Worm (Caenorhabditis elegans) whole organism, dauer: Measurements from ENCODE around the gene sru-28.

Experiments
- unc-62 ChIP-seq: sonication (generic microtip); optimal IDR thresholded peaks from 2 replicates; lab custom pipeline; 2017; ENCODE audit warnings: missing biosample characterization, missing genetic modification reagents, missing genetic modification characterization

The sru-28 gene

DNA sequence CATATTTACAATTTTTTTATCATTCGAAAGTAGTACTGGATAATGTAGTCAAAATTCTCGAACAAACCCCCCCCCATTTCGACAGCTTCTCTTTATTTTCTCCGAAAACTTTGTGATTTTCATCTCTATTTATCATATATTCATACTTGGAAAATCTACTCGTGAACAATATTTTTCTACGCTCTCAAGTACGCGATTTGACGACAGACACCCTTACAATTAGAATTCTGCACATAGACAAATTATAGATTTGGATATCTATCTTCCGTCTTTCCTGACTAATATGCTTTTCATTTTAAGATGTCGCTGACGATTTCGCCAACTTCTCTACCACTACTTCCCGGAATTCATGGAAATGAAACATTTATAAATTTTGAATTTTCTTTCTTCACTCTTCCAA, at the start of gene sru-28:
Gene sru-28 (plus strand): TSS at position 301 of the 400 bp plus-strand sequence.
- TF ChIP-seq unc-62 (GFP tag; lab: Kevin White, UChicago), result no peak

DNA sequence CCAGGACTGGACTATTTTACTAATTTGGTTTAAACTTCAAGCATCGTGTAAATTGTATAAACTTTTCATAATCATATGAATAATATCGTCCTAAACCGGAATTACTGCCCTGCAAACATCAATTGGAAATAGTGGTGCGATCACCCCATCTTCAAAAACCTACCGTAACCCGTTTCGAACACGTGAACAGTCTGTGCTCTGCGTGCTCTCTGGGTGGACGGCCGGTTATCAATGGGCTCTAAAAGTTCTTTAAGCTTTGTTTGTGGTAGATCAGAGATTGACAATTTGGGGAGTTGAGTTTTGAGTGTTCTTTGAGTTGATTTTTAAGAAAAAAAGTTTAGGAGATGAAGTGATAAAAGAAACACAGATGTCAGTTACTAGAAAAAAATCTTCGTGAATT, 49.5 kb upstream of the sru-28 start:
- TF ChIP-seq unc-62 (GFP tag; lab: Kevin White, UChicago), result no peak

DNA sequence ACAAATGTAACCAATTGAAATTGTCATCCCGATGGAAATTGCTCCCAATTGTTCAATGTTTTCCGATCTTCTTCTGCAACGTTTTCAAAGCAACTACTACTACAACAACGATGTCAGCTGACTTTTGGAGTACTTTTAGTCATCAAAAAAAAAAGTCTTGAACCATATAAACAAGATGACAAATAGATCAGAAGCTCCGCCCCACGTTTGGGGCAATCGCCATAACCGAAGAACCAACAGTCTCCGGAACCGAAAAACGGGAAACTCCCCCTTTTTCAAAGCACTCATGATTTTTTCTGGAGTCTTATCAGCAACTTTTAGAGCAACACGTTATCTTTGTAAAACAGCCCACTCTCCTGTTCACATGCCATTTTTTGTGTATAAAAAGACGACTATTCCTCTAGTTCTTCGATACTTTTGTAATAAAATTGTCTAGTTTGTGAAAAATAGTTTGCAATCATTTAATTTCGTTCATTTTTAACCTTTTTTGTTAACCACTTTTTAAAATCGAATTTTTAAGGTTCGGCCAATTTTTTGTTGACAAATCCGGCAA, 46.6 kb upstream of the sru-28 start:
- no peak for TF ChIP-seq unc-62 (GFP tag; lab: Kevin White, UChicago)

DNA sequence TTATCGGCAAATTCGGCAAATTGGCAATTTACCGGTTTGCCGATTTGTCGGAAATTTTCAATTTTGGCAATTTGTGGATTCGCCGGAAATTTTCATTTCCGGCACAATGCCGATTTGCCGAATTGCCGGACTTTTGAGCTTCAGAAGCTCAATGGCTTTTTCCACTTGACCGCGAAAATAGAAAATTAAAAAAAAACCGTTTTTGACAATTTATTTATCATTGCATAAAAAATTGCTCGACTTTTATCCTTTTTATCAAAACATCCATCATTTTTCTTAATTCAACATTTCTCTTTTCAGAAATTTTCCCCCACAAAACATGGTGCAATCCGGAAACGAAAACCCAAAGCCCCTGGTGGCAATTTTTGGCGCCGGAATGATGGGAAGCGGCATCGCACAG, 46.0 kb upstream of the sru-28 start, which contains the start of gene hacd-1:
Gene hacd-1 (plus strand): TSS at position 301 of the 400 bp plus-strand sequence.
- TF ChIP-seq unc-62 (GFP tag; lab: Kevin White, UChicago), result no peak

DNA sequence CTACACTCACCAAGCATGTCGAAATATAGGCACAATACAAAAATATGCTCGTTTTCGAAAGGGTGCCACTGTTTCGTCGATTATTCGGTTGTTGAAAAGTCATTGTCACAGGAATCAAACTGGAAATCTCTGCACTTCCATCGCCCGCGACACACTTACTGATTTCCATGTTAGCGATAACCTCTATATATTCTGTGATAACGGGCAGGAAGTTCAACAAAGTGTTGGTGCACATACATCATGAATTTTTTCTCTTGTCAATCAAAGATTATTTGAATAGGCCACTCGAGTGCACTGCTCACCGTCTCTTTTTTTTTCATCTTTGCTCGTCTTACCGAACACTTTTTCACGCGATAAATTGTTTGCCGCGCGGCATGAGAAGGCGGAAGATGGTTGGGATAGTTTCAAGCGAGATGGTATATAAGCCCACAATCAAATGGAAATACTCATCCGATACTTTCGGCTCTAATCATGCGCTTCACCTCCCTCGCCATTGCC, 41.5 kb upstream of the sru-28 start, which contains the start of the genes fpn-1.2 and pqn-54:
Gene fpn-1.2 (minus strand): TSS at position 157 of the 498 bp plus-strand sequence.
Gene pqn-54 (plus strand): TSS at position 448 of the 498 bp plus-strand sequence.
- no peak for TF ChIP-seq unc-62 (GFP tag; lab: Kevin White, UChicago)

DNA sequence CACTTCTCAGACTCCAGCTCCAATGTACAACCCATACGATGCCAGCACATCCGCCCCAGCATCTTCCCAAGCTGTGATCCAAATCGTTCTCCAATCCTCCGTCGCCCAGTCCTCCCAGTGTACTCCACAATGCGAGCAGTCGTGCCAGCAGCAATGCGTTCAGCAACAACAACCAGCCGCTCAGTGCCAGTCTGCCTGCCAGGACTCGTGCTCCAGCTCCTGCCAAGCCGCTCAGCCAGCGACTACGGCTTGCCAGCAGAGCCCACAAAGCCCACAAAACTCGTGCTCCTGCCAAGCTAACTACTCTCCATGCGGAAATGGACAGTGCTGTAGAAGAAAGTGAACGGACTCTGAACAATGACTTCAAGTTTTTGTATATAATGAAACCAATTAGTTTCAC, 40.2 kb upstream of the sru-28 start:
- TF ChIP-seq unc-62 (GFP tag; lab: Kevin White, UChicago), result no peak

DNA sequence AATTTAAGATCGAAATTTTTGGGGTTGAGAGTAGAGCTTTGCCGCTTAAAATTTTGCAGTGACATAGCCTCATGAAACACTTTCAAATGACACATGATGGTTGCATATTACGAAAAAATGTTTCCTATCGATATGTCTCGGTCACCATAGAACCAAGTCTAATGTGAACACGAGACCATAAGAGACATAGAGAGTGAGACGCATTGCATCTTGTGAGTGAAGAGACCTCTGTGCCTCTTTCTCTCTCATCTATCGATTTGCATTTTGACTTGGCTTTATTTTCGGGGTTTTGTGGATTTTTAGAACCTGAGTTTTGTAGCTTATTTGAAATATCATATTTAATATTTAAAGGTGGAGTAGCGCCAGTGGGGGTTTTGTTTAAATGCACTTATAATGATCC, 39.1 kb upstream of the sru-28 start:
- no peak for TF ChIP-seq unc-62 (GFP tag; lab: Kevin White, UChicago)

DNA sequence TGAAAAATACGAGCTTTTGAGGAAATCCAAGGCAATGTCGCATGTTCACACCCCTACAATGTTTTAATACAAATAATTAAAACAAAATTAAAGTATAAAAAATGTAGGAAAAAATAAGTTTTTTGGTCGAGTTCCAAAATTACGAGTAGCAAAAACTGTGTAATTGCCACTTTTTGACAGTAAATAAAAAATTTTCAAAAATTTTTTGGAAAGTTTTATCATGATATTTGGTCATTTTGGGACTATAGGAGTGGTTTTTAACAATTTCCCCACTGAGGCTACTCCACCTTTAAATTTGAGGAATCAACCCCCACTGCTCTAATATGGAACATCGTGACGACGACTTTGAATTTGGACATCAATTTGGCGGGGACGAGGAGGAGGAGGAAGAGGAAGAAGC, 38.7 kb upstream of the sru-28 start, which contains the start of gene gid-8:
Gene gid-8 (plus strand): TSS at position 301 of the 400 bp plus-strand sequence.
- no peak for TF ChIP-seq unc-62 (GFP tag; lab: Kevin White, UChicago)

DNA sequence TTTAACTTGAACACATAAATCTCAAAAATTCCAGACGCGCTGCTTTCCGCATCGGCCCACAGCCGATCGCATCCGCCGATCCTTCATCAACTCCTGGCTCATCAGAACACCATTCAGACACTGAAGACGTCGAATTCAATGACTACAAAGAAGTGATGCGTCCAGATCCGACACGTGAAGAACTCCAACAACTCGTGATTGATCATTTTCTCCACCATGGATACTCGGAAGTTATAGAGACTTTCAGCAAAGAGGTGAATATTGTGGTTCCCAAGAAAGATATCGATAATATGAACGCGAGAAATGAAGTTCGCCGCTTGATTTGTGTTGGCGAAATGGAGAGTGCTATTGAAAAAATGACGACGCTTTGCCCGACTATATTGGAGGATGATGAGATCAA, 37.2 kb upstream of the sru-28 start:
- no peak for TF ChIP-seq unc-62 (GFP tag; lab: Kevin White, UChicago)

DNA sequence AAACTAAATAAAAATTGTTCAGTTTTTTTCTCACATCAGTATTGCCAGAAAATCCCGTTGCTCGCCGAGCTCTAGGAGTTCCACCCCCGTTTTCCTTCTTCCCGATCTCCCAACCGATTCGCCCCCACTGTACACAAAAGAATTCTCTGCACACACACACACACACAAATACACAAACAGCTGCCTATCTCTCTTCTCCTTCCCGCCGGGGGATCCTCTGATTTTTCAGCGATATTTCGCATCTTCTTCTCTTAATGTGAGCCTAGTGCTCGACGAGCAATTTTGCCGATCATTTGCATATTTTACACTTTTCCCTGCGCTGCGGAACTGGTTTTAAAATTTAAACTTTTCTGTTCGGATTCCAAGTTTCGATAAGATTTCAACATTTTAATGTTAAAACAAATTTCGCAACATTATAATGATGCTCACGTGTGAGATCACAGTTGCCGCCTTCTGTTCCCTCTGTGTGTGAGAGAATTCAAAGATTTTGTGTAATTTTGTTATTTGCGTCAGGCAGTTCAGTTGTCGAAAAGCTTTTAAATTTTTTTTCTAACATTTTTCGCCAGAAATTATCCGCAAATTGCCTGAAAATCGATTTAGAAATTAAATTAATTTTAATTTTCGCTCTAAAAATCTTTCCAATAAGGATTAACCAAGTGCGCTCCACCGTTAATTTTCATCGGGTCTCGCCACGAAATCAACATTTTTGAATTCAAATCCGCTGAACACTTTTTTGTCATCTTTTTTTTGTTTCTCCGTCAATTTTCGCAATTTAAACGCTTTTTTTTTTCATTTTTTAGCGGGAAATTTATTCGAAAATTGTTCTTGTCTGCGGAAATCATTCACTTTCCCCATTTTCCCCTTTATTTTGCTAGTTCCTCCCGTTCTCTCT, 34.8 kb upstream of the sru-28 start:
- no peak for TF ChIP-seq unc-62 (GFP tag; lab: Kevin White, UChicago)

DNA sequence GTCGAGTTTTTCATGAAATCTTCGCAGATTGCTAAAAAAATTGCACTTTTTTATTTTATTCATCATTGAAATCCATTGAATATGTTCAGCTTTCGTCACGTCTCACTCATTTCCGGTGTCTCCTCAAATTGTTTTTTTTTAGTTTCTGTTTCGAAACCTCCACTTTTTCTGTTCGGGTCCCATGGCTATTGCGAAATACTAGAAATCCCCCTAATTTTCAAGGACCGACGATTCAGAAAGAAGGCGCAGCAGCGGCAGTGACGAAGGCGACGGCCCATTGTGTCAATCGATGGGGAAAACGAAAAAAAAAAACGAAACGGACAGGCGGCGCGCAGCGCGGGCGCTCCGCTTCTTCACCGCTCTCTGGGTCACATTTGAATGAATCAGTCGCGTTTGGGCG, 34.1 kb upstream of the sru-28 start:
- TF ChIP-seq unc-62 (GFP tag; lab: Kevin White, UChicago), result no peak

DNA sequence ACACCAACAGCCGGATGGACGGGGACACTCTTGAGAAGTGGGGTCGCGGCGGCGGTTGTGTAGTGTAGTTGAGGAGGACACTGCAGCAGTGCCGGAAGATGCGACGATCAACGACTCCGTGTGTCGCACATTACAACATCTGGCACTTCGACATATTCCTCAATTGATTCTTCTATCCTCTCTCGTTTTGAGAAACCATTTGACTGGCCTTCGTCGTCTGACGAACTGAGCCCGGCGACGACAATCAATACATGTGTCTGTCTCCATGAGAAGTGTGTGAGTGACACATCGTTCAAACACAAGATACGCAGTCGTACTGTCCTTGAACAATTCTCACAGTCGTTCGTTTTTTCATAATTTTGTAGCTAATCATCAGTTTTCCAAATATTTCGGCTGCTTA, 33.5 kb upstream of the sru-28 start:
- no peak for TF ChIP-seq unc-62 (GFP tag; lab: Kevin White, UChicago)

DNA sequence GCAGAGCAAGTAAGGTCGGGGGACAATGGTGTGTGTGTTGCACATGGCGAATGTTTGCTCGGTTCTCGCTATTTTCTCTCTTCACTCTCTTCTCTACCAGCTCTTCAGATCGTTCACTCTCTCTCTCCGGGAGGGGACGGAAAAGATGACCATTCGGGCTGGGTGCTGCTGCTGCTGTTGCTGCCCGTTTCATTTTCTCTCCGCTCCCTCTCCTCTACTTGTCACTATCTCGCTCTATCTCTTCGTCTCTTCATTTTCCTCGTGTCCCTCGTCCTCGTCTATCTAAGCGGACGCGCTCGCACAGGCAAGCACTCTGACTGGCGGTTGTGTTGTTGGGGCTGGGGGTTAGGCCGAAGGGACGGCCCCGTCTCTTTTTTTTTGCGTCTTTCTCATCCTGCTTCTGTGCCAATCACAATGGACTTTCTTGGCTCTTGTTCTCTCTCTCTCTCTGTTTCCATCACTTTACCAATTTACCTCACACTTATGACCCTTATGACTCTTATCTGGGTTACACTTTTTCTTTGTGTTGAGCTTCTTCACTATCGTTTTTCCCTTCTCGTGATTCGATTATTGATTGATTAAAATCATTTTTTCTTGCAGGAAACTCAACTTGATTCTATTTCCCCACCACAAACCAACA, 31.5 kb upstream of the sru-28 start, which contains the start of the genes F53E2.2 and unc-60:
Gene F53E2.2 (plus strand): TSS at position 601 of the 640 bp plus-strand sequence.
Gene unc-60 (plus strand): TSS at position 601 of the 640 bp plus-strand sequence.
- no peak for TF ChIP-seq unc-62 (GFP tag; lab: Kevin White, UChicago)

DNA sequence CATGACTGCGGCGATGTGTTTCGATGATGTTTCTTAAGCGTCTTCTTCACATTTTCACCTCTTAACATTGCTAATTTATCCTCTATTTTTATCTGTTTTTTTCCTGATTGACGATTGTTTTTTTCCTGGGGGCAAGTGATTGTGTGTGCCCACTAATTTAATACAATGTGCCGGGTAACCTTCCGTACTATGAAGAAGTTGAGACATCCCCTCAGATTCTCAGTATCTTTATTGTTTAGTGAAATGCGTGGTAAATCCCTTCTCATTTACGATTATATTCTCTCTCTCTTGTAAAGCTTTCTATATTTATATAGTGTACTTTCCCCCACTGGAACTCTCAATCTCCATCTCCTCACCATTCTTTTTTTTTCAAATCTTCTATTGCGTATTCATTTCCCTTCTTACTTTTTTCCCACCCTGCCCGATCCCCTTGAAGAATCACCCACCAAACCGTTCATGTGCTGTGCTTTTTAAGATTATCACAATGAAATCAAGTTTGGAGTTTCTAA, 29.8 kb upstream of the sru-28 start:
- TF ChIP-seq unc-62 (GFP tag; lab: Kevin White, UChicago), result no peak

DNA sequence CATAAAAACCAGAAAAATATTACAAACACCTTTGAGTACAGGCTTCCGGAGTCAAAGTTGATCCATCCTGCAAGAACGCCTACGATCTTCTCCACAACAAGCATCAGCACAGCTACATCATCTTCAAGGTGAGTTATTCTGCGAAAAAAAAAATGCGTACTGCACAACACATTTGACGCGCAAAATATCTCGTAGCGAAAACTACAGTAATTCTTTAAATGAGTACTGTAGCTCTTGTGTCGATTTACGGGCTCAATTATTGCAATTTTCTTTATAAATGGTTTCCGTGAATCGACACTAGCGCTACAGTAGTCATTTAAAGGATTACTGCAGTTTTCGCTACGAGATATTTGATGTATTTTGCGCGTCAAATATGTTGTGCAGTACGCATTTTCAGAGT, 29.3 kb upstream of the sru-28 start:
- TF ChIP-seq unc-62 (GFP tag; lab: Kevin White, UChicago), result no peak
